Fruit fly (Drosophila melanogaster) whole organism, embryonic: ENCODE data around the gene CG34307.
A peak's percentile ranks its signal among the peaks of the same experiment; 100 is the strongest.

ENCODE experiments used
- Atf3 ChIP-seq: fragments of 200-800 bp; sonication (Bioruptor generic); optimal IDR thresholded peaks from 3 replicates; lab custom pipeline; 2016; ENCODE audit warnings: missing biosample characterization, missing genetic modification characterization
- Atf6 ChIP-seq: fragments of 200-800 bp; sonication (Bioruptor generic); IDR thresholded peaks from 2 replicates; pipeline ENCODE4 v1.3.6; 2022; ENCODE audit warnings: missing biosample characterization, missing genetic modification characterization
- CG1024 ChIP-seq: fragments of 200-800 bp; sonication (Bioruptor generic); IDR thresholded peaks from 2 replicates; pipeline ENCODE4 v1.3.6; 2022; ENCODE audit warnings: missing biosample characterization, missing genetic modification characterization
- CG12391 ChIP-seq: fragments of 200-800 bp; sonication (Bioruptor generic); optimal IDR thresholded peaks from 3 replicates; lab custom pipeline; 2018; ENCODE audit warnings: missing biosample characterization, mild to moderate bottlenecking, missing genetic modification characterization, moderate library complexity
- CG14014 ChIP-seq: fragments of 200-800 bp; sonication (Bioruptor generic); IDR thresholded peaks from 2 replicates; pipeline ENCODE4 v1.3.6; 2022; ENCODE audit warnings: missing biosample characterization, missing genetic modification characterization
- CG14050 ChIP-seq: fragments of 200-800 bp; sonication (Bioruptor generic); IDR thresholded peaks from 3 replicates; pipeline ENCODE4 v1.3.6; 2022; ENCODE audit warnings: missing biosample characterization, missing genetic modification characterization
- CG14441 ChIP-seq: fragments of 200-800 bp; sonication (Bioruptor generic); IDR thresholded peaks from 2 replicates; pipeline ENCODE4 v1.3.6; 2022; ENCODE audit warnings: missing biosample characterization, missing genetic modification characterization
- CG15011 ChIP-seq: fragments of 200-800 bp; sonication (Bioruptor generic); optimal IDR thresholded peaks from 3 replicates; lab custom pipeline; 2018; ENCODE audit warnings: missing biosample characterization, mild to moderate bottlenecking, missing genetic modification characterization
- CG16815 ChIP-seq: fragments of 200-800 bp; sonication (Bioruptor generic); optimal IDR thresholded peaks from 3 replicates; lab custom pipeline; 2017; ENCODE audit warnings: missing biosample characterization, mild to moderate bottlenecking, missing genetic modification characterization
- CG17361 ChIP-seq: fragments of 200-800 bp; sonication (Bioruptor generic); IDR thresholded peaks from 3 replicates; pipeline ENCODE4 v1.3.6; 2022; ENCODE audit warnings: missing biosample characterization, missing genetic modification characterization
- CG17829 ChIP-seq: fragments of 200-800 bp; optimal IDR thresholded peaks from 2 replicates; lab custom pipeline; 2019; ENCODE audit warnings: missing biosample characterization, mild to moderate bottlenecking, missing genetic modification characterization, moderate library complexity
- CG2678 ChIP-seq: fragments of 200-800 bp; sonication (Bioruptor generic); optimal IDR thresholded peaks from 3 replicates; lab custom pipeline; 2019; ENCODE audit warnings: missing biosample characterization, mild to moderate bottlenecking, missing genetic modification characterization, moderate library complexity
- CG33213 ChIP-seq: fragments of 200-800 bp; sonication (Bioruptor generic); optimal IDR thresholded peaks from 3 replicates; lab custom pipeline; 2016; ENCODE audit warnings: missing biosample characterization, missing genetic modification characterization
- CG3407 ChIP-seq: fragments of 200-800 bp; sonication (Bioruptor generic); optimal IDR thresholded peaks from 2 replicates; lab custom pipeline; 2018; ENCODE audit warnings: missing biosample characterization, mild to moderate bottlenecking, missing genetic modification characterization
- CG3726 ChIP-seq: fragments of 200-800 bp; sonication (Bioruptor generic); IDR thresholded peaks from 3 replicates; pipeline ENCODE4, ENCODE4 v1.3.6; 2022; ENCODE audit warnings: missing biosample characterization, missing genetic modification characterization
- CG5245 ChIP-seq: fragments of 200-800 bp; sonication (Bioruptor generic); optimal IDR thresholded peaks from 3 replicates; lab custom pipeline; 2016; ENCODE audit warnings: missing biosample characterization, missing genetic modification characterization
- CG6272 ChIP-seq: fragments of 200-800 bp; sonication (Bioruptor generic); IDR thresholded peaks from 2 replicates; pipeline ENCODE4 v1.3.6; 2022; ENCODE audit warnings: missing biosample characterization, missing genetic modification characterization
- CG6813 ChIP-seq: fragments of 200-800 bp; sonication (Bioruptor generic); optimal IDR thresholded peaks from 2 replicates; lab custom pipeline; 2017; ENCODE audit warnings: missing biosample characterization, missing genetic modification characterization, mild to moderate bottlenecking, moderate library complexity, missing genetic modification reagents
- CG7987 ChIP-seq: fragments of 200-800 bp; sonication (Bioruptor generic); optimal IDR thresholded peaks from 2 replicates; lab custom pipeline; 2018; ENCODE audit warnings: missing biosample characterization, mild to moderate bottlenecking, missing genetic modification characterization, moderate library complexity
- CG8765 ChIP-seq: fragments of 200-800 bp; sonication (Bioruptor generic); IDR thresholded peaks from 2 replicates; pipeline ENCODE4 v1.3.6; 2022; ENCODE audit warnings: missing biosample characterization, missing genetic modification characterization
- CG9727 ChIP-seq: fragments of 200-800 bp; sonication (Bioruptor generic); optimal IDR thresholded peaks from 3 replicates; lab custom pipeline; 2017; ENCODE audit warnings: missing biosample characterization, mild to moderate bottlenecking, missing genetic modification characterization
- Dad ChIP-seq: fragments of 200-800 bp; sonication (Bioruptor generic); optimal IDR thresholded peaks from 3 replicates; lab custom pipeline; 2016; ENCODE audit warnings: missing biosample characterization, missing genetic modification characterization
- Gug ChIP-seq: fragments of 200-800 bp; sonication (Bioruptor generic); IDR thresholded peaks from 4 replicates; pipeline ENCODE4 v1.3.6; 2022; ENCODE audit warnings: missing biosample characterization, missing genetic modification characterization
- HLH3B ChIP-seq: fragments of 200-800 bp; sonication (Bioruptor generic); IDR thresholded peaks from 2 replicates; pipeline ENCODE4 v1.3.6; 2022; ENCODE audit warnings: missing biosample characterization, missing genetic modification characterization
- Hr51 ChIP-seq, 2 experiments: fragments of 200-800 bp; sonication (Bioruptor generic); optimal IDR thresholded peaks; 2 replicates in 1 of 2; 3 replicates in 1 of 2; lab custom pipeline; 2016 to 2018; ENCODE audit warnings: missing biosample characterization in 2 of 2, missing genetic modification characterization in 2 of 2, mild to moderate bottlenecking in 1 of 2, moderate library complexity in 1 of 2
- Hr78 ChIP-seq, 2 experiments: fragments of 200-800 bp in 1 of 2; fragments of >200 bp in 1 of 2; sonication (Bioruptor generic) in 1 of 2; optimal IDR thresholded peaks; 2 replicates each; lab custom pipeline; 2017 to 2019; ENCODE audit warnings: missing biosample characterization in 2 of 2, missing genetic modification characterization in 2 of 2, mild to moderate bottlenecking in 1 of 2, moderate library complexity in 1 of 2
- Hsf ChIP-seq: fragments of 200-800 bp; sonication (Bioruptor generic); optimal IDR thresholded peaks from 3 replicates; lab custom pipeline; 2016; ENCODE audit warnings: missing biosample characterization, missing genetic modification characterization
- NFAT ChIP-seq: fragments of 200-800 bp; sonication (Bioruptor generic); IDR thresholded peaks from 2 replicates; pipeline ENCODE4 v1.3.6; 2022; ENCODE audit warnings: missing biosample characterization, missing genetic modification characterization
- Neu2 ChIP-seq: fragments of 200-800 bp; sonication (Bioruptor generic); optimal IDR thresholded peaks from 3 replicates; lab custom pipeline; 2016; ENCODE audit warnings: missing biosample characterization, missing genetic modification characterization, borderline replicate concordance
- Optix ChIP-seq: fragments of 200-800 bp; sonication (Bioruptor generic); IDR thresholded peaks from 3 replicates; pipeline ENCODE4 v1.3.6; 2022; ENCODE audit warnings: missing biosample characterization, missing genetic modification characterization
- Scr ChIP-seq: fragments of 200-800 bp; sonication (Bioruptor generic); IDR thresholded peaks from 2 replicates; pipeline ENCODE4 v1.3.6; 2022; ENCODE audit warnings: missing biosample characterization, missing genetic modification characterization; ENCODE audit not compliant: partially characterized antibody
- Xbp1 ChIP-seq: fragments of 200-800 bp; sonication (Bioruptor generic); optimal IDR thresholded peaks from 3 replicates; lab custom pipeline; 2016; ENCODE audit warnings: missing biosample characterization, mild to moderate bottlenecking, missing genetic modification characterization
- YL-1 ChIP-seq: fragments of 200-800 bp; sonication (Bioruptor generic); optimal IDR thresholded peaks from 3 replicates; lab custom pipeline; 2017; ENCODE audit warnings: missing biosample characterization, mild to moderate bottlenecking, missing genetic modification characterization
- amos ChIP-seq: fragments of 200-800 bp; sonication (Bioruptor generic); IDR thresholded peaks from 2 replicates; pipeline ENCODE4 v1.3.6; 2022; ENCODE audit warnings: missing biosample characterization, missing genetic modification characterization; ENCODE audit not compliant: partially characterized antibody
- bigmax ChIP-seq: fragments of 200-800 bp; sonication (Bioruptor generic); optimal IDR thresholded peaks from 2 replicates; lab custom pipeline; 2018; ENCODE audit warnings: missing biosample characterization, mild to moderate bottlenecking, missing genetic modification characterization
- da ChIP-seq: fragments of 200-800 bp; sonication (Bioruptor generic); optimal IDR thresholded peaks from 2 replicates; lab custom pipeline; 2016; ENCODE audit warnings: missing biosample characterization, missing genetic modification characterization
- dan ChIP-seq: fragments of 200-800 bp; sonication (Bioruptor generic); IDR thresholded peaks from 2 replicates; pipeline ENCODE4 v1.3.6; 2022; ENCODE audit warnings: missing biosample characterization, missing genetic modification characterization
- dimm ChIP-seq: fragments of 200-800 bp; sonication (Bioruptor generic); IDR thresholded peaks from 2 replicates; pipeline ENCODE4 v1.3.6; 2022; ENCODE audit warnings: missing biosample characterization, missing genetic modification characterization
- en ChIP-seq: fragments of 200-800 bp; sonication (Bioruptor generic); optimal IDR thresholded peaks from 2 replicates; lab custom pipeline; 2016; ENCODE audit warnings: missing biosample characterization, missing genetic modification characterization
- exex ChIP-seq: fragments of 200-800 bp; sonication (Bioruptor generic); optimal IDR thresholded peaks from 4 replicates; lab custom pipeline; 2018; ENCODE audit warnings: missing biosample characterization, mild to moderate bottlenecking, missing genetic modification characterization, moderate library complexity
- odd ChIP-seq: fragments of 200-800 bp; sonication (Bioruptor generic); optimal IDR thresholded peaks from 2 replicates; lab custom pipeline; 2017; ENCODE audit warnings: missing biosample characterization, mild to moderate bottlenecking, missing genetic modification characterization
- pita ChIP-seq: fragments of 200-800 bp; sonication (Bioruptor generic); optimal IDR thresholded peaks from 2 replicates; lab custom pipeline; 2017; ENCODE audit warnings: missing biosample characterization, mild to moderate bottlenecking, missing genetic modification characterization
- ranshi ChIP-seq: fragments of 200-800 bp; sonication (Bioruptor generic); IDR thresholded peaks from 2 replicates; pipeline ENCODE4 v1.3.6; 2022; ENCODE audit warnings: missing biosample characterization, missing genetic modification characterization
- sim ChIP-seq: fragments of 200-800 bp; sonication (Bioruptor generic); IDR thresholded peaks from 2 replicates; pipeline ENCODE4 v1.3.6; 2022; ENCODE audit warnings: missing biosample characterization, missing genetic modification characterization
- slbo ChIP-seq: fragments of 200-800 bp; sonication (Bioruptor generic); IDR thresholded peaks from 2 replicates; pipeline ENCODE4 v1.3.6; 2022; ENCODE audit warnings: missing biosample characterization, missing genetic modification characterization
- stc ChIP-seq: fragments of 200-800 bp; sonication (Bioruptor generic); IDR thresholded peaks from 2 replicates; pipeline ENCODE4 v1.3.6; 2022; ENCODE audit warnings: missing biosample characterization, missing genetic modification characterization
- tup ChIP-seq: fragments of 200-800 bp; sonication (Bioruptor generic); optimal IDR thresholded peaks from 2 replicates; lab custom pipeline; 2016; ENCODE audit warnings: missing biosample characterization, mild to moderate bottlenecking, missing genetic modification characterization, moderate library complexity
- unpg ChIP-seq: fragments of 200-800 bp; sonication (Bioruptor generic); optimal IDR thresholded peaks from 3 replicates; lab custom pipeline; 2018; ENCODE audit warnings: missing biosample characterization, mild to moderate bottlenecking, missing genetic modification characterization, moderate library complexity
- usp ChIP-seq: fragments of >200 bp; optimal IDR thresholded peaks from 2 replicates; lab custom pipeline; 2017; ENCODE audit warnings: missing biosample characterization, missing genetic modification characterization
- vnd ChIP-seq: fragments of 200-800 bp; sonication (Bioruptor generic); IDR thresholded peaks from 3 replicates; pipeline ENCODE4 v1.3.6; 2022; ENCODE audit warnings: missing biosample characterization, missing genetic modification characterization; ENCODE audit not compliant: partially characterized antibody
- zen ChIP-seq: fragments of 200-800 bp; sonication (Bioruptor generic); optimal IDR thresholded peaks from 3 replicates; lab custom pipeline; 2018; ENCODE audit warnings: missing biosample characterization, mild to moderate bottlenecking, missing genetic modification characterization, moderate library complexity
- zfh1 ChIP-seq: fragments of 200-800 bp; sonication (Bioruptor generic); IDR thresholded peaks from 3 replicates; pipeline ENCODE4 v1.3.6; 2022; ENCODE audit warnings: missing biosample characterization, missing genetic modification characterization

CG34307 gene

DNA sequence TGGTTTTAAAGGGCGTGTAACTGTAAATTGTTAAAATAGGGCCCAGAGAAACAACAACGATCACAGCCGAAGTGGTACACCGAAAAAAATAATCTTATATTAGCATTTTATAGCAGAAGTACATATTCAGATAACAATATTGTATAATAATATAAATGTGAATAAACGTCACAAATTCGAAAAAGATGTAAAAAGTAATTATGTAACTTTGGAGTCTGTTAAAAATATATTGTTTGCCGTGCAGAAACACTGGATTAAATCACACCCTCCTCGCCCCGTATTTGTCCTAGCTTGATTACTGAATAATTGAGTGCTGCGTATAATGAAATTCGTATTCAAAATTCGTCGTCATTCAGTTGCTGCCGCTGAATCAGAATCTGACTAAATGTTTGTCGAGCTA, 42.2 kb upstream of the CG34307 start (continued):
- TF ChIP-seq CG2678 (tag; lab: Kevin White, UChicago) = peak; percentile 53
- TF ChIP-seq CG8765 (GFP tag; lab: Robert Waterston, UW) = no peak
- peak; percentile 34; the same call in 1 of the 2 replicates for TF ChIP-seq HLH3B (GFP tag; lab: Robert Waterston, UW)
- no peak for TF ChIP-seq NFAT
- peak; percentile 41 for TF ChIP-seq Atf6 (GFP tag; lab: Robert Waterston, UW)
- TF ChIP-seq dimm (GFP tag; lab: Robert Waterston, UW) = peak; percentile 20; the same call in 1 of the 2 replicates
- no peak for TF ChIP-seq stc
- TF ChIP-seq Hsf (GFP tag; lab: Kevin White, UChicago) = no peak
- no peak for TF ChIP-seq CG7987
- TF ChIP-seq tup (GFP tag; lab: Kevin White, UChicago) = no peak
- TF ChIP-seq CG16815 (GFP tag; lab: Kevin White, UChicago) = no peak
- TF ChIP-seq YL-1 (GFP tag; lab: Kevin White, UChicago) = no peak
- no peak for TF ChIP-seq zfh1 (GFP tag; lab: Robert Waterston, UW)
- TF ChIP-seq pita (GFP tag; lab: Kevin White, UChicago) = no peak
- TF ChIP-seq CG5245 = no peak
- TF ChIP-seq sim (GFP tag; lab: Robert Waterston, UW) = no peak
- no peak for TF ChIP-seq Hr78 (GFP tag; optimal IDR thresholded peaks at IDR 0.05; lab: Kevin White, UChicago)
- TF ChIP-seq CG1024 (GFP tag; lab: Robert Waterston, UW) = no peak
- TF ChIP-seq CG12391 (tag; lab: Kevin White, UChicago) = peak; percentile 43
- TF ChIP-seq slbo = peak; percentile 40; the same call in 1 of the 2 replicates
- TF ChIP-seq Atf3 (GFP tag; lab: Kevin White, UChicago) = no peak
- no peak for TF ChIP-seq zen (tag; lab: Kevin White, UChicago)
- TF ChIP-seq CG6813 (GFP tag; lab: Kevin White, UChicago) = no peak
- TF ChIP-seq CG17361 (GFP tag; lab: Robert Waterston, UW) = 0 out of 3 replicates have a peak, but pooled peaks have one; percentile 20
- no peak for TF ChIP-seq usp (GFP tag; lab: Kevin White, UChicago)
- TF ChIP-seq en (GFP tag; lab: Kevin White, UChicago) = no peak
- TF ChIP-seq vnd (GFP tag; lab: Robert Waterston, UW) = no peak
- peak; percentile 49; the same call in 1 of the 2 replicates for TF ChIP-seq CG14014
- TF ChIP-seq ranshi (GFP tag; lab: Robert Waterston, UW) = no peak
- TF ChIP-seq CG14441 (GFP tag; lab: Robert Waterston, UW) = no peak
- peak in 1 of 2 experiments; percentile 42 for TF ChIP-seq Hr51 (GFP tag; optimal IDR thresholded peaks at IDR 0.05; lab: Kevin White, UChicago)
- no peak for TF ChIP-seq dan
- no peak for TF ChIP-seq CG6272
- TF ChIP-seq amos (GFP tag; lab: Robert Waterston, UW) = no peak
- no peak for TF ChIP-seq Neu2 (GFP tag; lab: Kevin White, UChicago)
- no peak for TF ChIP-seq da (GFP tag; lab: Kevin White, UChicago)
- no peak for TF ChIP-seq CG3407
- TF ChIP-seq Scr (GFP tag; lab: Robert Waterston, UW) = no peak
- peak; percentile 6 for TF ChIP-seq CG9727 (GFP tag; lab: Kevin White, UChicago)
- no peak for TF ChIP-seq Dad (GFP tag; lab: Kevin White, UChicago)
- TF ChIP-seq unpg (GFP tag; lab: Kevin White, UChicago) = peak; percentile 44
- TF ChIP-seq Optix (GFP tag; lab: Robert Waterston, UW) = no peak
- TF ChIP-seq CG14050 (GFP tag; lab: Robert Waterston, UW) = no peak
- no peak for TF ChIP-seq Gug
- no peak for TF ChIP-seq CG33213
- no peak for TF ChIP-seq odd (GFP tag; lab: Kevin White, UChicago)
- TF ChIP-seq CG3726 (GFP tag; lab: Robert Waterston, UW) = no peak
- TF ChIP-seq bigmax (GFP tag; lab: Kevin White, UChicago) = no peak
- TF ChIP-seq Xbp1 = peak; percentile 23
- no peak for TF ChIP-seq exex
- TF ChIP-seq CG17829 (tag; lab: Kevin White, UChicago) = no peak
- TF ChIP-seq CG15011 (GFP tag; lab: Kevin White, UChicago) = no peak
